Fruit fly (Drosophila melanogaster): Measurements from ENCODE around the gene CG14957.

CG14957 gene

DNA sequence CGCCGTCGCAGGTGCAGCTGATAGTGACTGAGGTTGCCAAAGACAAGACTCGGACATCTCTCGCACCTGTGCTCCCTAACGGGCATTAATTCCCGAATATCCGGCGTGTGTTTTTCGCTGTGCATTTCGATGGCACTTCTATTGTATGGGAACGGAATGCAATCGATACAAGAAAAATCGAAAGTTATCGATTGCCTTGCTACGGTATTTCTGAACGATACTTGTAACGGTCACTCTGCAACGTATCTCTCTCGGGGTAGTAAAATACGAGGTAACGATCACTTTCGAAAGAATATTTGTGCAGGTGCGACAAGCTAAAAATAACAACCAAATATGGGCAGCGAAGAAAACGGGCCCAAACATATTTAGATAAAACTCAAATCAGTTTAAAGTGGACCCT is 22.4 kb upstream of the CG14957 start, which contains the start of gene CG32280 (continued):
- TF ChIP-seq CG16813 (GFP tag; IDR thresholded peaks at IDR 0.05; ENCODE audit: partially characterized antibody), result peak; percentile 82
- TF ChIP-seq MESR4 (GFP tag; optimal IDR thresholded peaks at IDR 0.05), result peak; percentile 84
- peak; percentile 10 for TF ChIP-seq Mad (GFP tag; optimal IDR thresholded peaks at IDR 0.05)
- TF ChIP-seq pita (GFP tag; optimal IDR thresholded peaks at IDR 0.05), result no peak
- no peak for TF ChIP-seq kni (GFP tag; optimal IDR thresholded peaks at IDR 0.05)
- TF ChIP-seq CG14014 (GFP tag; IDR thresholded peaks at IDR 0.05), result peak; percentile 16; the same call in 1 of the 2 replicates
- no peak for TF ChIP-seq CG9817 (tag; optimal IDR thresholded peaks at IDR 0.05)
- TF ChIP-seq sug (tag; optimal IDR thresholded peaks at IDR 0.05), result peak; percentile 22
- peak; percentile 0 for TF ChIP-seq mirr (GFP tag; optimal IDR thresholded peaks at IDR 0.05)
- peak; percentile 38 for TF ChIP-seq Ets97D (GFP tag; optimal IDR thresholded peaks at IDR 0.05)
- peak; percentile 5 for TF ChIP-seq Bteb2 (GFP tag; optimal IDR thresholded peaks at IDR 0.05)
- no peak for TF ChIP-seq tup (GFP tag; optimal IDR thresholded peaks at IDR 0.05)
- TF ChIP-seq CG1602 (GFP tag; optimal IDR thresholded peaks at IDR 0.05), result no peak
- TF ChIP-seq Camta (GFP tag; optimal IDR thresholded peaks at IDR 0.05), result no peak
- peak; percentile 55 for TF ChIP-seq CG13296 (GFP tag; optimal IDR thresholded peaks at IDR 0.05)
- TF ChIP-seq gro (GFP tag; optimal IDR thresholded peaks at IDR 0.05), result peak; percentile 61
- TF ChIP-seq hkb (optimal IDR thresholded peaks at IDR 0.05), result no peak
- TF ChIP-seq hkb (GFP tag; IDR thresholded peaks at IDR 0.05), result no peak
- no peak for TF ChIP-seq CG15601 (tag; optimal IDR thresholded peaks at IDR 0.05)
- no peak for TF ChIP-seq fu2 (GFP tag; optimal IDR thresholded peaks at IDR 0.05)
- TF ChIP-seq zfh1 (GFP tag; IDR thresholded peaks at IDR 0.05), result 0 out of 3 replicates have a peak, but pooled peaks have one; percentile 51
- peak; percentile 6 for TF ChIP-seq CG30403 (GFP tag; optimal IDR thresholded peaks at IDR 0.05)
- no peak for TF ChIP-seq CG4820 (GFP tag; optimal IDR thresholded peaks at IDR 0.05)
- TF ChIP-seq Gsc (GFP tag; IDR thresholded peaks at IDR 0.05), result no peak
- peak; percentile 92; the same call in 3 of the 4 replicates for TF ChIP-seq chinmo (GFP tag; IDR thresholded peaks at IDR 0.05; ENCODE audit: partially characterized antibody)
- no peak for TF ChIP-seq Spps (tag; optimal IDR thresholded peaks at IDR 0.05)
- TF ChIP-seq ttk (GFP tag; IDR thresholded peaks at IDR 0.05), result 0 out of 2 replicates have a peak, but pooled peaks have one; percentile 7
- TF ChIP-seq CG10267 (tag; optimal IDR thresholded peaks at IDR 0.05), result peak; percentile 48
- peak; percentile 90 for TF ChIP-seq CG34224 (GFP tag; IDR thresholded peaks at IDR 0.05; ENCODE audit: partially characterized antibody)
- TF ChIP-seq dmrt11E (tag; optimal IDR thresholded peaks at IDR 0.05), result no peak
- TF ChIP-seq tap (tag; optimal IDR thresholded peaks at IDR 0.05), result no peak
- no peak for TF ChIP-seq ash1 (GFP tag; optimal IDR thresholded peaks at IDR 0.05)
- TF ChIP-seq Oli (tag; optimal IDR thresholded peaks at IDR 0.05), result no peak
- TF ChIP-seq CG32532 (GFP tag; IDR thresholded peaks at IDR 0.05), result peak; percentile 32; the same call in 1 of the 2 replicates
- no peak for TF ChIP-seq CG12942 (GFP tag; optimal IDR thresholded peaks at IDR 0.05)
- peak; percentile 25; the same call in 1 of the 2 replicates for TF ChIP-seq Ptx1 (GFP tag; IDR thresholded peaks at IDR 0.05)
- TF ChIP-seq CG6813 (GFP tag; optimal IDR thresholded peaks at IDR 0.05), result peak; percentile 29
- TF ChIP-seq Jarid2 (GFP tag; optimal IDR thresholded peaks at IDR 0.05), result no peak
- peak; percentile 20 for TF ChIP-seq unpg (GFP tag; optimal IDR thresholded peaks at IDR 0.05)
- peak; percentile 87; the same call in 2 of the 3 replicates for TF ChIP-seq Opbp (GFP tag; IDR thresholded peaks at IDR 0.05; ENCODE audit: partially characterized antibody)
- TF ChIP-seq kay (GFP tag; optimal IDR thresholded peaks at IDR 0.05), result no peak
- no peak for TF ChIP-seq nom (GFP tag; optimal IDR thresholded peaks at IDR 0.05)
- peak; percentile 13 for TF ChIP-seq CG11398 (GFP tag; optimal IDR thresholded peaks at IDR 0.05)
- no peak for TF ChIP-seq CG7987 (GFP tag; optimal IDR thresholded peaks at IDR 0.05)
- no peak for TF ChIP-seq CG17568 (GFP tag; optimal IDR thresholded peaks at IDR 0.05)
- no peak for TF ChIP-seq en (GFP tag; optimal IDR thresholded peaks at IDR 0.05)
- peak; percentile 45; the same call in 2 of the 4 replicates for TF ChIP-seq Gug (GFP tag; IDR thresholded peaks at IDR 0.05)
- TF ChIP-seq CG9876 (GFP tag; optimal IDR thresholded peaks at IDR 0.05), result no peak
- TF ChIP-seq jing (GFP tag; optimal IDR thresholded peaks at IDR 0.05), result no peak
- TF ChIP-seq E2f1 (GFP tag; IDR thresholded peaks at IDR 0.05), result no peak

Measured in whole organism, embryonic.